Worm (Caenorhabditis elegans) whole organism, L4 larva: ENCODE measurements around the gene F40G12.4.
A peak's percentile ranks its signal among the peaks of the same experiment; 100 is the strongest.

Source experiments
- lin-38 ChIP-seq: fragments of 200-800 bp; sonication (Bioruptor generic); IDR thresholded peaks from 2 replicates; pipeline ENCODE4 v1.3.6; 2022; ENCODE audit warnings: missing genetic modification reagents, missing genetic modification characterization, missing compliant biosample characterization
- madf-9 ChIP-seq: fragments of 200-800 bp; sonication (Bioruptor generic); conservative IDR thresholded peaks from 2 replicates; pipeline ENCODE4 v1.3.6; 2022; ENCODE audit warnings: missing genetic modification reagents, missing genetic modification characterization, missing compliant biosample characterization
- mdl-1 ChIP-seq, 2 experiments: fragments of 150-350 bp in 1 of 2; sonication (generic microtip) in 1 of 2; optimal IDR thresholded peaks; 2 replicates each; lab custom pipeline; 2014 to 2017; ENCODE audit warnings: missing biosample characterization in 2 of 2, missing genetic modification characterization in 2 of 2
- mdt-29 ChIP-seq: fragments of 200-800 bp; sonication (Bioruptor generic); IDR thresholded peaks from 2 replicates; pipeline ENCODE4 v1.3.6; 2022; ENCODE audit warnings: missing genetic modification reagents, missing genetic modification characterization, missing compliant biosample characterization
- mep-1 ChIP-seq: fragments of 150-350 bp; sonication (generic microtip); optimal IDR thresholded peaks from 3 replicates; lab custom pipeline; 2014; ENCODE audit warnings: missing biosample characterization, missing genetic modification characterization
- nhr-11 ChIP-seq: fragments of 150-350 bp; optimal IDR thresholded peaks from 2 replicates; lab custom pipeline; 2014; ENCODE audit warnings: missing biosample characterization, missing genetic modification characterization
- nhr-25 ChIP-seq: sonication (generic microtip); optimal IDR thresholded peaks from 2 replicates; lab custom pipeline; 2017; ENCODE audit warnings: missing genetic modification characterization, mild to moderate bottlenecking, missing compliant biosample characterization, antibody characterized with exemption, moderate library complexity, borderline replicate concordance; ENCODE audit not compliant: insufficient read depth
- pha-4 ChIP-seq, 2 experiments: fragments of 150-350 bp in 1 of 2; fragments of 200-800 bp in 1 of 2; sonication (Bioruptor generic) in 1 of 2; IDR thresholded peaks in 1 of 2; optimal IDR thresholded peaks in 1 of 2; 2 replicates each; pipeline versions ENCODE4 v1.3.6 to Lab custom; 2014 to 2022; ENCODE audit warnings: missing genetic modification characterization in 2 of 2, missing genetic modification reagents in 2 of 2, missing biosample characterization in 1 of 2, missing compliant biosample characterization in 1 of 2
- skn-1 ChIP-seq: fragments of 150-350 bp; optimal IDR thresholded peaks from 2 replicates; lab custom pipeline; 2014; ENCODE audit warnings: missing biosample characterization, missing genetic modification characterization
- snpc-4 ChIP-seq: fragments of 150-350 bp; optimal IDR thresholded peaks from 2 replicates; lab custom pipeline; 2014; ENCODE audit warnings: missing biosample characterization, missing genetic modification characterization
- unc-62 ChIP-seq, 3 experiments: fragments of 150-350 bp in 1 of 3; sonication (generic microtip); optimal IDR thresholded peaks in 2 of 3; peaks in 1 of 3; 1 replicate in 1 of 3; 2 replicates in 2 of 3; lab custom pipeline; 2014 to 2017; ENCODE audit warnings: missing biosample characterization in 3 of 3, missing genetic modification characterization in 3 of 3, missing genetic modification reagents in 3 of 3, missing genotype in 1 of 3
- zip-2 ChIP-seq: fragments of 150-350 bp; optimal IDR thresholded peaks from 2 replicates; lab custom pipeline; 2014; ENCODE audit warnings: missing biosample characterization, missing genetic modification characterization

DNA sequence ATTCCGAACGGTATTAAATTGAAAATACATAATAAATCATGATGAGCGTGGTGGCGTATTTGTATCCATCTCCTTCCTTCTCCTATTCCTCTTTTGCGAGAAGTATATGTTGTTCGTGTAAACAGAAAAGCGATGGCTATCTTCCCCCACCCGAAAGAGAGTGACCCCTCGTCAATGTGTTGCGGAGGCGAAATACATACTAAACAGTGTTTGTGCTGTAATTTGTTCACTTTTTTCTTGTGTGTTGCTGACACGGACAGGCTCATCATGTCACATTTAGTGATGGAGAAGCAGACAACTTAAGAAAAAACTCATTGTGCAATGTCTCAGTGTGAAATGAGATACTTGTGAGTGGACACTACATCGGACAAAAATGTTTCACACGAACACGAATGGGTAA is 36.9 kb downstream of the F40G12.4 start:
- no peak for TF ChIP-seq mep-1 (tag; lab: Kevin White, UChicago)
- TF ChIP-seq mdl-1 (tag; optimal IDR thresholded peaks at IDR 0.05; lab: Kevin White, UChicago) = no peak
- TF ChIP-seq zip-2 (tag; lab: Kevin White, UChicago) = no peak
- no peak for TF ChIP-seq madf-9 (GFP tag; lab: Robert Waterston, UW)
- TF ChIP-seq mdt-29 (GFP tag; lab: Robert Waterston, UW) = no peak
- peak in 1 of 2 experiments; percentile 24 for TF ChIP-seq unc-62 (GFP tag; optimal IDR thresholded peaks at IDR 0.05 in 1 of 2; lab: Kevin White, UChicago)
- TF ChIP-seq unc-62 (tag; optimal IDR thresholded peaks at IDR 0.05; lab: Kevin White, UChicago) = no peak
- TF ChIP-seq snpc-4 (tag; lab: Kevin White, UChicago) = no peak
- TF ChIP-seq pha-4 (GFP tag; IDR thresholded peaks at IDR 0.05; lab: Robert Waterston, UW) = no peak
- no peak for TF ChIP-seq pha-4 (tag; optimal IDR thresholded peaks at IDR 0.05; lab: Kevin White, UChicago)
- TF ChIP-seq nhr-11 (tag; lab: Kevin White, UChicago) = no peak
- TF ChIP-seq skn-1 = no peak
- TF ChIP-seq lin-38 (GFP tag; lab: Robert Waterston, UW) = no peak
- TF ChIP-seq nhr-25 (tag; lab: Kevin White, UChicago) = no peak
